Worm (Caenorhabditis elegans) whole organism, L2 larva: ENCODE measurements around the gene par-3.

Experiments used
- ama-1 ChIP-seq: fragments of 150-350 bp; optimal IDR thresholded peaks from 2 replicates; lab custom pipeline; 2018; ENCODE audit warnings: inconsistent platforms
- fos-1 ChIP-seq: fragments of 150-350 bp; optimal IDR thresholded peaks from 2 replicates; lab custom pipeline; 2014; ENCODE audit warnings: missing biosample characterization, missing genetic modification characterization
- sem-4 ChIP-seq: fragments of 150-350 bp; optimal IDR thresholded peaks from 2 replicates; lab custom pipeline; 2014; ENCODE audit warnings: missing biosample characterization, missing genetic modification reagents, missing genetic modification characterization
- zag-1 ChIP-seq: fragments of 150-350 bp; optimal IDR thresholded peaks from 2 replicates; lab custom pipeline; 2014; ENCODE audit warnings: missing biosample characterization, missing genetic modification characterization

DNA sequence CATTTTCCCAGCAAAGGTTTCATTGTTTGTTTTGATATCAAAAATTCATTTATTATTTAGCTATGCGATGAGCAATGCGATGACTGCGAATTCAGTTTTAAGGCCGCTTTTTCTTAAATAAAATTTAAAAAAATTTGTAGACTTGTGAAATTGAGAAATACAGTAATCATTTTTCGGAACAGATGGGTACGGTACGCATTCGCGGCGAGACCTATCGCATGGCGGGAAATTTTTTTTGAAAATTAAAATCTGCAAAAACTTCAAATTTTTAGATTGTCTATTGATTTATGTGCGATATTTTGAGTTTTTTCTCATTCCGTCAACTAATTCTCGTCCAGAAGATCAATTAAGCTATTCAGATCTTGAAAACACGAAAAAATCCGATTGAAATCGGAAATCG lies 512 bp upstream of the par-3 start:
- no peak for TF ChIP-seq sem-4 (tag; lab: Kevin White, UChicago)
- no peak for TF ChIP-seq ama-1 (lab: Kevin White, UChicago)
- TF ChIP-seq fos-1 (tag; lab: Kevin White, UChicago) = no peak
- TF ChIP-seq zag-1 (tag; lab: Kevin White, UChicago) = no peak
